Worm (Caenorhabditis elegans) whole organism, L4 larva: ENCODE measurements around the gene F20B6.5.
A peak's percentile ranks its signal among the peaks of the same experiment; 100 is the strongest.

Experiments
- F10B5.3 ChIP-seq: sonication (generic microtip); optimal IDR thresholded peaks from 2 replicates; lab custom pipeline; 2016; ENCODE audit warnings: mild to moderate bottlenecking, missing genetic modification characterization, missing compliant biosample characterization
- aha-1 ChIP-seq: fragments of 150-350 bp; peaks from one replicate; lab custom pipeline; 2014; ENCODE audit warnings: missing biosample characterization, missing genetic modification characterization
- ama-1 ChIP-seq: fragments of 150-350 bp; optimal IDR thresholded peaks from 2 replicates; lab custom pipeline; 2014; ENCODE audit warnings: inconsistent platforms, mixed read lengths
- ceh-20 ChIP-seq: fragments of 200-800 bp; sonication (Bioruptor generic); IDR thresholded peaks from 2 replicates; pipeline ENCODE4 v1.3.6; 2022; ENCODE audit warnings: missing genetic modification reagents, missing genetic modification characterization, missing compliant biosample characterization
- daf-12 ChIP-seq: fragments of 150-350 bp; optimal IDR thresholded peaks from 2 replicates; lab custom pipeline; 2014; ENCODE audit warnings: missing biosample characterization, missing genetic modification reagents, missing genetic modification characterization
- daf-19 ChIP-seq: fragments of 200-800 bp; sonication (Bioruptor generic); conservative IDR thresholded peaks from 2 replicates; pipeline ENCODE4 v1.3.6; 2022; ENCODE audit warnings: missing genetic modification characterization, missing compliant biosample characterization
- daf-8 ChIP-seq: fragments of 200-800 bp; sonication (Bioruptor generic); IDR thresholded peaks from 2 replicates; pipeline ENCODE4 v1.3.6; 2022; ENCODE audit warnings: missing genetic modification characterization, missing compliant biosample characterization
- dmd-6 ChIP-seq: fragments of 200-800 bp; sonication (Bioruptor generic); IDR thresholded peaks from 2 replicates; pipeline ENCODE4 v1.3.6; 2022; ENCODE audit warnings: missing genetic modification reagents, missing genetic modification characterization, missing compliant biosample characterization
- dmd-9 ChIP-seq: fragments of 200-800 bp; sonication (Bioruptor generic); IDR thresholded peaks from 2 replicates; pipeline ENCODE4 v1.3.6; 2022; ENCODE audit warnings: missing genetic modification reagents, missing genetic modification characterization, missing compliant biosample characterization
- duxl-1 ChIP-seq: sonication (generic microtip); optimal IDR thresholded peaks from 2 replicates; lab custom pipeline; 2016; ENCODE audit warnings: mild to moderate bottlenecking, missing genetic modification characterization, moderate library complexity, missing compliant biosample characterization; ENCODE audit not compliant: poor library complexity
- egl-43 ChIP-seq: fragments of 200-800 bp; sonication (Bioruptor generic); IDR thresholded peaks from 2 replicates; pipeline ENCODE4 v1.3.6; 2022; ENCODE audit warnings: missing genetic modification reagents, missing genetic modification characterization, missing compliant biosample characterization
- hmg-1.1 ChIP-seq: fragments of 200-800 bp; sonication (Bioruptor generic); IDR thresholded peaks from 2 replicates; pipeline ENCODE4 v1.3.6; 2022; ENCODE audit warnings: missing genetic modification reagents, missing genetic modification characterization, missing compliant biosample characterization
- madf-5 ChIP-seq, 2 experiments: fragments of 200-800 bp; sonication (Bioruptor generic); IDR thresholded peaks; 2 replicates each; pipeline ENCODE4 v1.3.6; 2022; ENCODE audit warnings: missing compliant biosample characterization in 2 of 2, missing genetic modification characterization in 2 of 2
- mxl-2 ChIP-seq: fragments of 200-800 bp; sonication (Bioruptor generic); conservative IDR thresholded peaks from 2 replicates; pipeline ENCODE4 v1.3.6; 2022; ENCODE audit warnings: missing genetic modification reagents, missing genetic modification characterization, missing compliant biosample characterization
- nhr-28 ChIP-seq: fragments of 150-350 bp; optimal IDR thresholded peaks from 2 replicates; lab custom pipeline; 2014; ENCODE audit warnings: missing biosample characterization, missing genetic modification characterization
- pha-4 ChIP-seq, 2 experiments: fragments of 150-350 bp in 1 of 2; fragments of 200-800 bp in 1 of 2; sonication (Bioruptor generic) in 1 of 2; IDR thresholded peaks in 1 of 2; optimal IDR thresholded peaks in 1 of 2; 2 replicates each; pipeline versions ENCODE4 v1.3.6 to Lab custom; 2014 to 2022; ENCODE audit warnings: missing genetic modification characterization in 2 of 2, missing genetic modification reagents in 2 of 2, missing biosample characterization in 1 of 2, missing compliant biosample characterization in 1 of 2
- rbr-2 ChIP-seq: sonication (generic microtip); optimal IDR thresholded peaks from 2 replicates; lab custom pipeline; 2016; ENCODE audit warnings: missing genotype, missing genetic modification characterization, missing compliant biosample characterization
- set-16 ChIP-seq: fragments of 200-800 bp; sonication (Bioruptor generic); IDR thresholded peaks from 2 replicates; pipeline ENCODE4 v1.3.6; 2022; ENCODE audit warnings: missing genetic modification reagents, missing genetic modification characterization, missing compliant biosample characterization
- snpc-1.2 ChIP-seq: fragments of 200-800 bp; sonication (Bioruptor generic); IDR thresholded peaks from 2 replicates; pipeline ENCODE4 v1.3.6; 2022; ENCODE audit warnings: missing genetic modification reagents, missing genetic modification characterization, missing compliant biosample characterization
- spr-1 ChIP-seq: sonication (generic microtip); optimal IDR thresholded peaks from 2 replicates; lab custom pipeline; 2016; ENCODE audit warnings: mild to moderate bottlenecking, missing genetic modification characterization, missing compliant biosample characterization
- spr-3 ChIP-seq: fragments of 200-800 bp; sonication (Bioruptor generic); optimal IDR thresholded peaks from 2 replicates; lab custom pipeline; 2018; ENCODE audit warnings: mild to moderate bottlenecking, missing genetic modification characterization, missing compliant biosample characterization
- unc-39 ChIP-seq: sonication (generic microtip); optimal IDR thresholded peaks from 2 replicates; lab custom pipeline; 2017; ENCODE audit warnings: missing biosample characterization, missing genetic modification characterization
- unc-62 ChIP-seq, 3 experiments: fragments of 150-350 bp in 1 of 3; sonication (generic microtip); optimal IDR thresholded peaks in 2 of 3; peaks in 1 of 3; 1 replicate in 1 of 3; 2 replicates in 2 of 3; lab custom pipeline; 2014 to 2017; ENCODE audit warnings: missing biosample characterization in 3 of 3, missing genetic modification characterization in 3 of 3, missing genetic modification reagents in 3 of 3, missing genotype in 1 of 3
- vab-7 ChIP-seq: fragments of 200-800 bp; sonication (Bioruptor generic); IDR thresholded peaks from 2 replicates; pipeline ENCODE4 v1.3.6; 2022; ENCODE audit warnings: missing genetic modification reagents, missing genetic modification characterization, missing compliant biosample characterization
- zip-11 ChIP-seq: fragments of 200-800 bp; sonication (Bioruptor generic); IDR thresholded peaks from 2 replicates; pipeline ENCODE4 v1.3.6; 2022; ENCODE audit warnings: missing genetic modification characterization, missing compliant biosample characterization

The F20B6.5 gene

ce11 chrX:4151206-4151605 is 48.5 kb downstream of the F20B6.5 start:
- 0 out of 2 replicates have a peak, but pooled peaks have one; percentile 14 for TF ChIP-seq set-16
- no peak for TF ChIP-seq F10B5.3 (tag; lab: Kevin White, UChicago)
- TF ChIP-seq rbr-2 (tag; lab: Kevin White, UChicago): no peak
- no peak for TF ChIP-seq ceh-20 (GFP tag; lab: Robert Waterston, UW)
- no peak for TF ChIP-seq spr-3 (GFP tag; lab: Kevin White, UChicago)
- no peak for TF ChIP-seq dmd-9 (GFP tag; lab: Robert Waterston, UW)
- TF ChIP-seq snpc-1.2 (GFP tag; lab: Robert Waterston, UW): no peak
- no peak for TF ChIP-seq daf-19
- TF ChIP-seq egl-43 (GFP tag; lab: Robert Waterston, UW): 0 out of 2 replicates have a peak, but pooled peaks have one; percentile 53
- TF ChIP-seq madf-5 (GFP tag; IDR thresholded peaks at IDR 0.05; lab: Robert Waterston, UW): no peak
- TF ChIP-seq hmg-1.1 (GFP tag; lab: Robert Waterston, UW): no peak
- TF ChIP-seq spr-1 (tag; lab: Kevin White, UChicago): no peak
- no peak for TF ChIP-seq dmd-6 (GFP tag; lab: Robert Waterston, UW)
- TF ChIP-seq ama-1 (lab: Kevin White, UChicago): no peak
- no peak for TF ChIP-seq vab-7 (GFP tag; lab: Robert Waterston, UW)
- TF ChIP-seq aha-1 (tag; lab: Kevin White, UChicago): peak; percentile 82
- no peak for TF ChIP-seq daf-12
- no peak for TF ChIP-seq daf-8
- no peak for TF ChIP-seq unc-62 (GFP tag; optimal IDR thresholded peaks at IDR 0.05 in 1 of 2; lab: Kevin White, UChicago)
- TF ChIP-seq unc-62 (tag; optimal IDR thresholded peaks at IDR 0.05; lab: Kevin White, UChicago): no peak
- no peak for TF ChIP-seq pha-4 (GFP tag; IDR thresholded peaks at IDR 0.05; lab: Robert Waterston, UW)
- no peak for TF ChIP-seq pha-4 (tag; optimal IDR thresholded peaks at IDR 0.05; lab: Kevin White, UChicago)
- peak; percentile 25 for TF ChIP-seq nhr-28
- no peak for TF ChIP-seq duxl-1 (tag; lab: Kevin White, UChicago)
- TF ChIP-seq zip-11 (GFP tag; lab: Robert Waterston, UW): no peak
- TF ChIP-seq unc-39: no peak
- no peak for TF ChIP-seq mxl-2 (GFP tag; lab: Robert Waterston, UW)
